Worm (Caenorhabditis elegans) whole organism, L4/young adult: ENCODE data around the gene snfc-5.

Experiments used
- W03F9.2 ChIP-seq: fragments of 150-350 bp; optimal IDR thresholded peaks from 2 replicates; lab custom pipeline; 2014; ENCODE audit warnings: missing biosample characterization, missing genetic modification characterization
- dao-5 ChIP-seq: sonication (generic microtip); optimal IDR thresholded peaks from 2 replicates; lab custom pipeline; 2016; ENCODE audit warnings: missing genotype, missing genetic modification characterization, moderate library complexity, missing compliant biosample characterization
- him-1 ChIP-seq: sonication (generic microtip); optimal IDR thresholded peaks from 2 replicates; lab custom pipeline; 2016; ENCODE audit warnings: missing genotype, missing genetic modification reagents, missing genetic modification characterization, missing compliant biosample characterization

Gene snfc-5

DNA sequence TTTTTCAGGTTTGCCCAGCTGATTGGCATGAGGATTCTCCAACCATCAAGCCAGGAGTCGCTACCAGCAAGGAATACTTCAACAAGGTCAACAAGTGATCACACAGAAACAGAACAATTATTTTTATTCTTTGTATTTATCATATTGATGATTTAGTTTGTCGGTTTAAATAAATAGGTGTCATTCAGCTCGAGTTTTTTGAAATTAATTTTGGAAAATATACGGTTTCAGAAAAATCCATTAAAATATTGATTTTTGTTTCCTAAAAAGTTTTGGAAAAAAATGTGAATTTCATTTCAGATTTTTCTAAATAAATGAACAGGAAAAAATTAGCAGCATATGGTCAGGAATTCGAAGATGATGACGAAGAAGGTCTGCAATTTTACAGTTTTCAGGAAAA, 3.7 kb downstream of the snfc-5 start, which contains the start of gene gpch-1:
TSS of gene gpch-1 (plus strand) at position 301 of the 400 bp plus-strand sequence.
- TF ChIP-seq W03F9.2 (tag; lab: Kevin White, UChicago): no peak

DNA sequence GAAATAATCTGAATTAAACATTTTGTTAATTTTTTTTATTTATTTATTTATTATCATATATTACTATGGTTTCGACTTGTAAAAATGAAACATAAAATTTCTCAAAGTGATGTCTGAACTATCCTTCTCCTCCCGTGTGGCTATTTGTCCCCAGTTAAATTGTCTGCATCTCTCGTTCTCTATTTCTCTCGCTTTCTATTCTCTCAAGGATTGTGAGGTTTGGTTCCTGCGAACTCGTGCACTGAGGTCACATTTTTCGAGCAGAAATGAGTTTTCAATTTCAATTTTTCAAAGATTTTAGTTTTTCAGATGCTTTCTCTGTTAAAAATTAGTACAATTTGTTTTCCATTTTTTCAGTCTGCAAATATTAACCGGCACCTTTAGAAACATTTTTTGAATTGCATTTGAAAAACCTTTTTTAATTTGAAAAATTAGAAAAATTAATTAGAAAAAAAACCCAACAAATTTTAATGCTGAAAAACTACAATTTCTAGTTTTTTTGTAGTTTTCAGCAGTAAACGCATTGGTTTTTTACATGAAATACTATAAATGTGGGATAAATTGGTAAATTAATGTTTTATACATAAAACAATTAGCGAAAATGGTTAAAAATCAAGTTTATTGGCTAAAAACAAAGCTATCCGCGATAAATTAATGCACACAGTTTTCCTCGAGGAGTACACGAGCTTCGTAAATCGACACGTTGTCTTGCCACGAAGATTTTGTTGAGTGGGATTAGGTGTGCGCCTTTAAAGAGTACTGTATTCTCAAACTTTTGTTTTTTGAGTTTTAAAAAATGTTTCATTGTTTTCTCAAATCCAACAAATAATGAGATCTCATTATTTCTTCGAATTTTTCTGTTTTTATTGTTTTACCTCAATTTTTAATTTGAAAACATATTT, 7.8 kb downstream of the snfc-5 start:
- TF ChIP-seq dao-5 (tag; lab: Kevin White, UChicago): no peak
- no peak for TF ChIP-seq him-1 (tag; lab: Kevin White, UChicago)
- TF ChIP-seq W03F9.2 (tag; lab: Kevin White, UChicago): no peak

DNA sequence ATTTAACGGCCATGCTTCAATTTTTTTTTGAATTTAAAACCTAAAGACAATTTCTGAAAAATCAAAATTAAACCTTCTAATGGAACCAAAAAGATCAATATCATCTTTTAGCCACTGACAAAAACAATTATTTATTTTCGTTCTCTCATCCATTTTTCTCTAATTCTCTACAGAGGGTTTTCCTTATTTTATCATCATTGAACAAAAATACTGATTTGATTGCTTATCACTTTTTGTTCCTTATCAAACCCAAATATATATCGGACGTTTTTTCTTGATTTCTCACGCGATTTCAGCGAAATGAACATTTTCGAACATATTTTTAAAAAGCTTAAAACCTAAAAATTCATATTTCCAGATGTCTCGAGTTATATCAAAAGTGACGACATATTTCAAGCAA, 8.5 kb downstream of the snfc-5 start, which contains the start of gene mpc-1:
TSS of gene mpc-1 (plus strand) at position 359 of the 400 bp plus-strand sequence.
- TF ChIP-seq W03F9.2 (tag; lab: Kevin White, UChicago) (no peak), him-1 (tag; lab: Kevin White, UChicago) (no peak), dao-5 (tag; lab: Kevin White, UChicago) (no peak)

DNA sequence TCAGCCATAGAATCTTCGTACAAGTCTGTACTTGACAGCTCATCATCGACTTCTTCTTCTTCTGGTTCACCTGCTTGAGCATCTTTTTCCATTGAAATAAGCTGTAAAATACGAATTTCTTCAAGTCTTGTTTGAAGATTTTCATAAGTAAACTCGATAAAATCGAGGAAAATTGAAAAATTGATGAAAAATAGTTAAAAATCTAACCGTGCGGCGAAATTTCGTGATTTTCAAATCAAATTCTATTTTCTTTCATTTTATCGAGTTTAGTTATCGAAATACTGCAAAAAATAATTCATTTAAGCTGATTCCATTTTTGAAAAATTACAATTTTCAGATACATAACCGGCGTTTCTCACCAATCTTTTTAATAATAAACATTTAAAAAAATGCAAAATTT, 10.5 kb downstream of the snfc-5 start, which contains the start of gene R07E5.11:
TSS of gene R07E5.11 (minus strand) at position 101 of the 400 bp plus-strand sequence.
- no peak for TF ChIP-seq dao-5 (tag; lab: Kevin White, UChicago)
- TF ChIP-seq W03F9.2 (tag; lab: Kevin White, UChicago): no peak
- TF ChIP-seq him-1 (tag; lab: Kevin White, UChicago): no peak

DNA sequence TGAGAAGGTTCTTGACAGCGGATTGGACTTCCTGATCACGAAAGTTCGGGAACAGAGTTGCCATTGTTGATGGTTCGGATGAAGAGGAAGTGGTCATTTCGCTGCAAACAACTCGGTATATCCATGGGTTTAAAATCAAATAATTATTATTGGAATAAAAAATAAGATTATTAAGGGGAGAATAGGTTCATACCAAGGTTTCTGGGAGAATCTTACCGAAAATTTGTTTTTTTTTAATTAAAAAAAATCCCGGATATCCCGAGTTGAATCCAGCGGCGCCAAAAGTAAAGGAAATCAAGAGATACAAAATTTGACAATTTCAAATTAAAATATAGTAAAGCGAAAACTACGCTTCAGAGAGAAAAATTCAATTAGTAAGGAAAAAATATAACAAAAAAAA, 13.4 kb downstream of the snfc-5 start, which contains the start of the genes R07E5.19 and pdcd-2:
TSS of gene R07E5.19 (minus strand) at position 101 of the 400 bp plus-strand sequence.
TSS of gene pdcd-2 (minus strand) at position 102 of the 400 bp plus-strand sequence.
- no peak for TF ChIP-seq W03F9.2 (tag; lab: Kevin White, UChicago)
- TF ChIP-seq dao-5 (tag; lab: Kevin White, UChicago): no peak
- TF ChIP-seq him-1 (tag; lab: Kevin White, UChicago): no peak

DNA sequence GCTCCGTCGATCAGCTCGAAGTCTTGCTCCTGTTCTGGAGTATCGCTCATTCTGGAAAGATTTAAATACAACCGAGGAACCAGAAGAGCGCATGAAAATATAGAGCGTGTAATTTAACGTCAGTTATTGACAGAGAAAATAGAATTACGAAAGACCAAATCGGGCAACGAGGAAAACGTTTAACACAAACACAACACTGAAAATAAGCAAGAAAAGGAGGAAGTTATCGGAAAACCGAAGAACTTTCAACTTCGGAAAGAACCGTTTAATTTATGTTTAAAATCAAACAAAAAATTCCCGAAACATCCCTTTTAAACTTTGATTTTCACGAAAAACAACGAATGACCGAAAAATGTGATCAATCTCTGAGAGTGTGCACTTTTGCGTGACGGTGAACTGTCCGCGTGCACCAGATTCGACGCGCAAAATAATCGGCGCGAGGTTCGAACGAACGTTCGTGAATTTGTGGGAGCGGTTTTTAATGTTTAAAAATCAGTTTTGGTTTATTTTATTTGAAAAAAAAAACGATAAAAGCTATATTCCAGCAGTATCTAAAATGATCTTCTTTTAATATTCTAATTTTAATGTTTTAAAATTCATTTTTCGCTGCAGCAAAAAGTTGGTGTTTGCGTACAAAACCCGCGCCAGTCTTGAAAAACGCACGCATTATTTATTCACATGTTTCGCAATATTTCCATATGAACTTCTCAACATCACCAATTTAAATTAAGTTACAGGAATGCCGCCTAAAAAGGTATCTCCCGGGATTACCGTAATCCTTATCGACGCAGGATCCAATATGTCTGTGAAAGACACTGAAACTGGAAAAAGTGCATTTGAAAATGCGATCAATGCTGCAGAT, 14.8 kb downstream of the snfc-5 start, which contains the start of the genes R07E5.7 and cku-80:
TSS of gene R07E5.7 (minus strand) at position 51 of the 862 bp plus-strand sequence.
TSS of gene cku-80 (plus strand) at position 732 of the 862 bp plus-strand sequence.
- TF ChIP-seq dao-5 (tag; lab: Kevin White, UChicago) (no peak), him-1 (tag; lab: Kevin White, UChicago) (no peak), W03F9.2 (tag; lab: Kevin White, UChicago) (peak; percentile 73)

DNA sequence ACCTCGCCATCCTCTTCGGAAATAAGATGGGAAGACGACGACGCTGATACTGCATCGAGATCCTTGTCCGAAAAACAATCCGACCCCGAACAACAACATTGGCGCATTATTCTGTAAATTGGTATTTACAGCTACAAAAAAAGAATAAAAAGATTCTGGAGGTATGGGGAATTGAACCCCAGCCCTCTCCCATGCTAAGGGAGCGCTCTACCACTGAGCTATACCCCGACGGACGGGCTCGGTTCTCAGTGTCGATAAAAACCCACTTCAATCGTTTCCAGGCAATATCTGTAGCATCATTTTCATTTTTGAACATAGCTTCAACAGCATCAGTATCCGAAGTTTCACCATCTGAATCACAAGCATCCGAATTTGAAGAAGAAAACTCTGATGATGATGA, 24.2 kb downstream of the snfc-5 start:
- TF ChIP-seq W03F9.2 (tag; lab: Kevin White, UChicago) (no peak), him-1 (tag; lab: Kevin White, UChicago) (no peak), dao-5 (tag; lab: Kevin White, UChicago) (no peak)

DNA sequence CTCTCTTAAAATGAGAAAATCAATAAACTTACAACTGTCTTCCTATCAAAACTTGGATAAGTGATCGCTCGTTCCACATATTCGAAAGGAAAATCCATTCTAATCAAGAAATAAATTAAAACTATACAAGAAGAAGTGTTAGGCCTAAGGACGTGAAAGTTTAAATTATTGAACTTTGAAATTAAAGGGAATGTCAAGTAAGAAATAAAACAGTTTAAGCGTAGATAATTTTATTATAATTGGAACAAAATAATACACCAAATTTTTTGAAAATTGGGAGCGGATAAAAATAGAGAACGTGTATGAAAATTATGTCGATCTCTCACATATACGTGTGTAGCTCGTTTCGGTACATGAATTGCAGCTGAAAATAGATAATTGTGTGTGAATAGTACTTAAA, 24.8 kb downstream of the snfc-5 start, which contains the start of gene C28A5.6:
TSS of gene C28A5.6 (minus strand) at position 101 of the 400 bp plus-strand sequence.
- no peak for TF ChIP-seq W03F9.2 (tag; lab: Kevin White, UChicago)
- no peak for TF ChIP-seq dao-5 (tag; lab: Kevin White, UChicago)
- no peak for TF ChIP-seq him-1 (tag; lab: Kevin White, UChicago)

DNA sequence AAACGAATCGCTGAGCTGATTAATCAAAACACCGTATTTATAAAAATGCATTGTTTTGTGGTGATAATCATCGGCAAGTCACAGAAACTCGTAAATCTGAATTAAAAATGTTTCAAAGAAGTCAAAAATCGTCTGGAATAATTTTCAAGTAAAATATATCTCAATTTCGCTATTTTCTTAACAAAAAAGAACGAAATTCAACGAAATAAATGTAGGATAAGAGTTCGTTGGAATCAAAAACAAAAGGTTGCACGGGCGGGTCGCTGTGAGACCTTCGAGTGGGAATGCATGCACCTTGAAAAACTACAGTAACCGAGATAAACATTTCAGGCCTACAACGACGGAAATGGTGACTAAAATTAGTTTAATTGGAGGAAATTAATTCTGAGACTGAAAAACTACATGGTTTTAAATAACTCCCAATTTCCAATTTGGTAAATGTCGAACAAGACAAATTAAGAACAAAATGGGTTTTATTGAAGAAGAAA, 29.8 kb downstream of the snfc-5 start, which contains the start of gene C28A5.1:
TSS of gene C28A5.1 (minus strand) at position 51 of the 488 bp plus-strand sequence.
- TF ChIP-seq W03F9.2 (tag; lab: Kevin White, UChicago) (peak; percentile 52), him-1 (tag; lab: Kevin White, UChicago) (no peak)

DNA sequence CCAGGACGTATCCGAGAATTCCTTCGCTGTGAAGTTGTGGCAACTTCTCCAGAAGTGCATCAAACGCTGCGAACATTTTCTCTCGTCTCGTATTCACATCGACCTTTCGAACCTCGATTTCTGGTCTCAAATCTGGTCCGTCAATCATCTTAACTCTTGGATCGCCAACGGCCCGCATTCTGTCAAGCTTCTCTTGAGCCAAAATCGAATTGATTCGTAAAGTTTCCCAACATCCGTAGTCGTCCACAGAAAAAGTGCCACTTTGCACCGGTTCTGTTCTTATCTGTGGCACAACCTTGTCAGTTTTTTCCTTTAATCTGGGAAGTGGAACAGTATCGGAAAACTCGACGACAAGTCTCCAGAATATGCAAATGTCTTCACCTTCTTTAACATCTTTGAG, 30.7 kb downstream of the snfc-5 start:
- TF ChIP-seq dao-5 (tag; lab: Kevin White, UChicago): no peak
- TF ChIP-seq W03F9.2 (tag; lab: Kevin White, UChicago): no peak
- TF ChIP-seq him-1 (tag; lab: Kevin White, UChicago): no peak

DNA sequence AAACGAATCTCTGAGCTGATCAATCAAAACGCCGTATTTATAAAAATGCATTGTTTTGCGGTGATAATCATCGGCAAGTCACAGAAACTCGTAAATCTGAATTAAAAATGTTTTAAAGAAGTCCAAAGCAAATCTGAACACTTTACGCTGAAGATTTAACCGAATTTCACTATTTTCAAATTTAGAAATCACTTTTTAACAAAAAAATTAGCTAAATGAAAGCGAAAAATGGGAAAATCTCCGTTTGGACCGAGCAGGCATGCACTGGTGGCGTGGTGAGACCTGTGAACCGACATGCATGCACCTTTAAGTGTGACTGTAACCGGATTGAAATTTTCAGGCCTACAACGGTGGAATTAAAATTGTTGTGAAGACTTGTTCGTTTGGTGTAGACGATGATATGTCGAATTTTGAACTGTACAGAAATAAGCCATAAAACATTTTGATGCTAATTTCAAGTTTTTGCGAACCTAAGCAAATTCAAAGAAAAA, 35.0 kb downstream of the snfc-5 start, which contains the start of gene C28A5.2:
TSS of gene C28A5.2 (minus strand) at position 51 of the 491 bp plus-strand sequence.
- TF ChIP-seq dao-5 (tag; lab: Kevin White, UChicago): no peak
- TF ChIP-seq him-1 (tag; lab: Kevin White, UChicago): no peak
- no peak for TF ChIP-seq W03F9.2 (tag; lab: Kevin White, UChicago)

DNA sequence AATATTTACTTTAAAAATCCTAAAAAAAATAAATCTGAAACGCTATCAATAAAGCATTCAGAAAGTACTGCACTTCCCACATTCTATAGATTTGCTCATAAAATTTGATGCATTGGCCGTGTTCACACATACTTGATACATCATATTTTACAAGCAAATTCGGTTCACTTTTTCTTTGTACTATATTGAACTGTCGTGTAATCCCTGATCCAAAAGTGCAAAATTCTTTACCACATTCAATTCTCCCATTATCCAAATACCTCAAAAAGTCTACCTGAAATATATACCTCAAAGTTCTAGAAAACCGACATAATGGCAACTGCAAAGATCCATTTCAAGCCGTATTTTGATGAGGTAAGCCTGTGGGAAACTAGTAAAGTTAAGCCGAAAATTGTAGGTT, 37.2 kb downstream of the snfc-5 start, which contains the start of gene nex-3:
TSS of gene nex-3 (plus strand) at position 301 of the 400 bp plus-strand sequence.
- TF ChIP-seq dao-5 (tag; lab: Kevin White, UChicago): no peak
